Worm (Caenorhabditis elegans) whole organism, L1 larva: Measurements from ENCODE around the gene vab-23.
A peak's percentile ranks its signal among the peaks of the same experiment; 100 is the strongest.

ENCODE experiments used
- ets-5 ChIP-seq: fragments of 200-800 bp; sonication (Bioruptor generic); IDR thresholded peaks from 2 replicates; pipeline ENCODE4 v1.3.6; 2022; ENCODE audit warnings: missing genetic modification characterization, missing compliant biosample characterization
- irx-1 ChIP-seq: sonication (generic microtip); optimal IDR thresholded peaks from 2 replicates; lab custom pipeline; 2016; ENCODE audit warnings: missing genetic modification characterization, missing compliant biosample characterization
- lin-14 ChIP-seq: fragments of 200-800 bp; sonication (Bioruptor generic); optimal IDR thresholded peaks from 2 replicates; lab custom pipeline; 2018; ENCODE audit warnings: mild to moderate bottlenecking, missing genetic modification characterization, moderate library complexity, missing compliant biosample characterization
- lsy-2 ChIP-seq, 2 experiments: fragments of 150-350 bp; optimal IDR thresholded peaks; 2 replicates each; lab custom pipeline; 2014; ENCODE audit warnings: missing biosample characterization in 2 of 2, missing genetic modification characterization in 2 of 2
- nhr-11 ChIP-seq: fragments of 150-350 bp; optimal IDR thresholded peaks from 2 replicates; lab custom pipeline; 2014; ENCODE audit warnings: missing biosample characterization, missing genetic modification characterization
- nhr-12 ChIP-seq: sonication (generic microtip); optimal IDR thresholded peaks from 2 replicates; lab custom pipeline; 2017; ENCODE audit warnings: missing biosample characterization, missing genetic modification characterization
- nhr-28 ChIP-seq: fragments of 150-350 bp; optimal IDR thresholded peaks from 2 replicates; lab custom pipeline; 2014; ENCODE audit warnings: missing biosample characterization, missing genetic modification characterization
- pag-3 ChIP-seq: sonication (generic microtip); optimal IDR thresholded peaks from 2 replicates; lab custom pipeline; 2017; ENCODE audit warnings: missing genetic modification characterization, mild to moderate bottlenecking, missing compliant biosample characterization, antibody characterized with exemption, borderline replicate concordance; ENCODE audit not compliant: insufficient read depth
- unc-62 ChIP-seq: fragments of 150-350 bp; optimal IDR thresholded peaks from 2 replicates; lab custom pipeline; 2014; ENCODE audit warnings: missing biosample characterization, missing genetic modification reagents, missing genetic modification characterization
- ztf-4 ChIP-seq: fragments of 150-350 bp; optimal IDR thresholded peaks from 2 replicates; lab custom pipeline; 2014; ENCODE audit warnings: missing biosample characterization, missing genetic modification characterization

DNA sequence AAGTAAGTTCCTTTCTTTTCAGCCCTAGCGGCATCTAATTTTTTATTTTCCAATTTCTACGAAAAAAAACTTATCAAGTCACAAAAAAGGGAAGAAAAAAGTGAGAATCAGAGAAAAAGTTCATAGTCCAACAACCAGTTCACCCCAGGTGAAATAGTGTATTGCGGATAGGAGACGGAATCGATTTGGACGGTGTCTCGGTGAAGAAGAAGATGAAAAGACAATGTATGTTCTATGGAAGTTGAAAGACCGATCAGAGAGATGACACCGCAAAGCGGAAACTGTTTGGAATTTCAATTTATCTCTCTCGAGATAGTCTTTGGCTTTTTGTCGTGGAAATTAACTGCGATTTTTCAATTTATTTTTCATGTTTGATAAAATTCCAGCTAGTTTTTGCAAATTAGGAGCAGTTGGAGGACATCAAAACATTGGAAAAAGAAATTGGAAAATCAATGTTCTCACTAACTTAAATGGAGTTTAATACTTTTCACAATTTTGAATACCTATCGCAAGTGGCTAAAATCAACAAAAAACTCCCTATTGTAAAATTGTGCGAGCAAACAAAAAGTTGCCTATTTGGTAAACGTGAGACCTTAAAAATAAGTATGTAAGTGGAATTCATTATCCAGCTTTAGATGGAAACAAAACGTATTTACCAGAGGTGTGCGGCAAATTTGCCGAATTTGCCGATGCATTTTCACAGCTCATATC is 48.7 kb downstream of the vab-23 start:
- no peak for TF ChIP-seq unc-62
- TF ChIP-seq irx-1 (tag; lab: Kevin White, UChicago), result no peak
- no peak for TF ChIP-seq nhr-11 (tag; lab: Kevin White, UChicago)
- no peak for TF ChIP-seq ets-5 (GFP tag; lab: Robert Waterston, UW)
- no peak for TF ChIP-seq nhr-12 (tag; lab: Kevin White, UChicago)
- TF ChIP-seq ztf-4 (tag; lab: Kevin White, UChicago), result no peak
- no peak for TF ChIP-seq nhr-28 (tag; lab: Kevin White, UChicago)
- peak; percentile 59 for TF ChIP-seq lin-14
- TF ChIP-seq pag-3 (tag; lab: Kevin White, UChicago), result no peak
- TF ChIP-seq lsy-2 (tag; optimal IDR thresholded peaks at IDR 0.05; lab: Kevin White, UChicago), result peak in 1 of 2 experiments; percentile 7
